Worm (Caenorhabditis elegans): Measurements from ENCODE around the gene F55B12.10.

F55B12.10 gene

DNA sequence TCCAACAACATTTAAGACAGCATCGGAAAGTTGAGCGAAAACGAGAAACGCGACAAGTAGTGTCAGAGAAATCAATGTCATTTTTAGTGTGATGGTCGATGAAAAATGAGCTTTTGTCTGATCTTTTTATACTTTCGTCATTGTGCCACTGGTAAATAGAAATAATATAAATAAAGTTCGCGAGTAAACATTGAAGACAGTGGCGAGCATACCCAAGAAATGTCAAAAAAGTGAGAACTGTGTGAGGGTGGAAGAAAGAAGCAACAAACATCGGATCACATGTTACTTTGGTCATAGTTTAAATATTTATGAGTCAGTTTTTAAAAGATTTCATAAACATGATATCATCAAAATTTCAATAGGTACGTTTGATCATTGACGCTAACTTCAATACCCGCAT lies 14.8 kb downstream of the F55B12.10 start, which contains the start of gene ttr-21:
Gene ttr-21 (minus strand): TSS at position 100 of the 400 bp plus-strand sequence.
- no peak for TF ChIP-seq nhr-232 (tag; optimal IDR thresholded peaks at IDR 0.05)
- TF ChIP-seq pat-9 (tag; optimal IDR thresholded peaks at IDR 0.05), result no peak
- no peak for TF ChIP-seq ets-4 (tag; optimal IDR thresholded peaks at IDR 0.05)
- no peak for TF ChIP-seq mec-3 (tag; optimal IDR thresholded peaks at IDR 0.05; ENCODE audit: borderline replicate concordance)
- TF ChIP-seq pqm-1 (tag; optimal IDR thresholded peaks at IDR 0.05), result no peak
- no peak for TF ChIP-seq ceh-30 (tag; optimal IDR thresholded peaks at IDR 0.05)
- TF ChIP-seq ceh-24 (tag; optimal IDR thresholded peaks at IDR 0.05), result no peak
- no peak for TF ChIP-seq sox-4 (tag; optimal IDR thresholded peaks at IDR 0.05)
- no peak for TF ChIP-seq K09A11.1 (tag; optimal IDR thresholded peaks at IDR 0.05; ENCODE audit: insufficient read depth)

DNA sequence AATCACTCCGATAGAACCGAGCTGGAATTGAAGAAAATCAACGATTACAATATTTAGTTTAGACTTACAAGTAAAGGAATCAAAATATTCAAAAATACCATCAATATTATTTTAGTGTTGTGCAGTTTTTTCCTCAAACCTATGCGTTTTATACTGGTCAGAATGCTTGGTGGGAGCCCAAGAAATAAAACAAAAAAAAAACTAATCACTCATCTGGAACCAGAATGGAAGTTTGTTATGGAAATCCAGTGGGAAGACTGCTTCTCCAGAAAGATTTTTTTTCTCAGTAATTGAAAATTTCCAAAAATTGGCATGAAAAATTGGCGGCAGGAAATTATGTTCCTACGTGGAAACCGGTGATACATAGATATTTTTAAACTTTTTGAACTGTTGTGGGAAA lies 16.8 kb downstream of the F55B12.10 start, which contains the start of gene srx-134:
Gene srx-134 (minus strand): TSS at position 101 of the 400 bp plus-strand sequence.
- TF ChIP-seq nhr-11 (tag; optimal IDR thresholded peaks at IDR 0.05) (no peak), lin-11 (tag; optimal IDR thresholded peaks at IDR 0.05) (no peak), ceh-6 (GFP tag; optimal IDR thresholded peaks at IDR 0.05) (no peak), npax-4 (tag; optimal IDR thresholded peaks at IDR 0.05) (no peak), tbx-7 (tag; optimal IDR thresholded peaks at IDR 0.05) (no peak), unc-42 (tag; optimal IDR thresholded peaks at IDR 0.05) (no peak), ceh-22 (tag; optimal IDR thresholded peaks at IDR 0.05) (no peak), ama-1 (optimal IDR thresholded peaks at IDR 0.05) (no peak), elt-2 (tag; optimal IDR thresholded peaks at IDR 0.05) (no peak), ceh-2 (tag; optimal IDR thresholded peaks at IDR 0.05) (no peak), fkh-6 (tag; optimal IDR thresholded peaks at IDR 0.05) (no peak), hlh-15 (tag; optimal IDR thresholded peaks at IDR 0.05) (no peak), ttx-3 (tag; optimal IDR thresholded peaks at IDR 0.05) (no peak), zip-5 (tag; optimal IDR thresholded peaks at IDR 0.05) (no peak), pros-1 (tag; optimal IDR thresholded peaks at IDR 0.05) (no peak), odd-2 (tag; optimal IDR thresholded peaks at IDR 0.05) (no peak), K09A11.1 (tag; optimal IDR thresholded peaks at IDR 0.05; ENCODE audit: insufficient read depth) (no peak), pag-3 (tag; optimal IDR thresholded peaks at IDR 0.05; ENCODE audit: borderline replicate concordance) (no peak), sdc-2 (tag; optimal IDR thresholded peaks at IDR 0.05) (no peak)

DNA sequence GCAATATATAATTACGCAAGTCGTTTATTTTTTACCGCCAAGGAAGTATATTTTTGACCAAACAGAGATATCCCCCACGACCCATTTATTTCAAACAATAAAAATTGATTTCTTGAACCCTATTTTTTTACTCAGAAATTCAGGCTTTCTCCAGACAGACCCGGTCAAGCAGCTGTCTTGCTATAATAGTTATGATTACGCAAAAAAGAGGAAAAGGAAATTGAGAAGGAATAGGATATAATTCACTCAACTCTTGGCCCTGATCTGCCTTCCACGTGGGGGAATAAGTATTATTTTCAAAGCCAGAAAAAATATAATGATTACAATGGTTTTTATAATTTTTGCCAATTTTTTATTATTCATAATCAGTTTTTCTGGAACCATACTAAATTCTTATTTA lies 17.6 kb downstream of the F55B12.10 start, which contains the start of gene srx-136:
Gene srx-136 (plus strand): TSS at position 301 of the 400 bp plus-strand sequence.
- TF ChIP-seq ceh-14 (tag; optimal IDR thresholded peaks at IDR 0.05) (no peak), sdc-2 (tag; optimal IDR thresholded peaks at IDR 0.05) (no peak), madf-2 (tag; optimal IDR thresholded peaks at IDR 0.05) (no peak), rnt-1 (tag; optimal IDR thresholded peaks at IDR 0.05) (no peak), elt-4 (tag; optimal IDR thresholded peaks at IDR 0.05) (no peak), fkh-10 (GFP tag; optimal IDR thresholded peaks at IDR 0.05) (no peak), nhr-11 (tag; optimal IDR thresholded peaks at IDR 0.05) (no peak), ceh-22 (tag; optimal IDR thresholded peaks at IDR 0.05) (no peak), nfya-1 (tag; optimal IDR thresholded peaks at IDR 0.05) (no peak), ahr-1 (tag; optimal IDR thresholded peaks at IDR 0.05) (no peak), T23F11.4 (GFP tag; optimal IDR thresholded peaks at IDR 0.05) (no peak), pat-9 (tag; optimal IDR thresholded peaks at IDR 0.05) (no peak), pha-2 (tag; optimal IDR thresholded peaks at IDR 0.05) (no peak), ceh-34 (tag; optimal IDR thresholded peaks at IDR 0.05) (no peak), pqm-1 (tag; optimal IDR thresholded peaks at IDR 0.05) (no peak), ttx-3 (tag; optimal IDR thresholded peaks at IDR 0.05) (no peak), pha-4 (tag; optimal IDR thresholded peaks at IDR 0.05) (no peak)

DNA sequence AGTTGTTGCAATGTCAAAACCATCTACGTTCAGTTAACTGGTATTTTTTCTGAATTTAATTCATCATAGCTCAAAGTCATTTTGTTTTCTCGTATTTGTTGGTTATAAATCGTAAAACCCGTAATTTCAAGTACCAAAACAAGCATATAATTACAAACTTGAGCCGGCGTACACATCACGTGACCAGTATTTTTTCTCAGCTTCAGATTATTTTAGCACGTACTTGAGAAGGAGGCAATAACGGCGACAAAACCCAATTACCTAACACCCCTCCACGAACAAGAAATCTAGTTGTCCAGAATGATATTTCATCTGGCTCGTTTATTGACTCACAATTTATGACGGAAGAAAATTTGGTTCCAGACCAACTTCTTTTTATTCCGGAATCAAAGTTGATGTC lies 19.4 kb downstream of the F55B12.10 start, which contains the start of gene srx-135:
Gene srx-135 (plus strand): TSS at position 301 of the 400 bp plus-strand sequence.
- TF ChIP-seq ceh-45 (GFP tag; IDR thresholded peaks at IDR 0.05), result no peak
- no peak for TF ChIP-seq unc-55 (GFP tag; optimal IDR thresholded peaks at IDR 0.05)
- no peak for TF ChIP-seq che-1 (tag; optimal IDR thresholded peaks at IDR 0.05)
- TF ChIP-seq pqm-1 (tag; optimal IDR thresholded peaks at IDR 0.05), result no peak
- no peak for TF ChIP-seq dmd-4 (tag; optimal IDR thresholded peaks at IDR 0.05; ENCODE audit: borderline replicate concordance)
- no peak for TF ChIP-seq ceh-9 (tag; optimal IDR thresholded peaks at IDR 0.05)
- no peak for TF ChIP-seq lin-11 (tag; optimal IDR thresholded peaks at IDR 0.05)
- no peak for TF ChIP-seq eyg-1 (tag; optimal IDR thresholded peaks at IDR 0.05)
- TF ChIP-seq nhr-11 (tag; optimal IDR thresholded peaks at IDR 0.05), result no peak
- TF ChIP-seq gmeb-2 (tag; optimal IDR thresholded peaks at IDR 0.05), result no peak
- TF ChIP-seq Y22D7AL.16 (tag; optimal IDR thresholded peaks at IDR 0.05), result no peak
- TF ChIP-seq pha-4 (tag; optimal IDR thresholded peaks at IDR 0.05), result no peak
- TF ChIP-seq fkh-6 (tag; optimal IDR thresholded peaks at IDR 0.05), result no peak
- TF ChIP-seq ceh-19 (GFP tag; optimal IDR thresholded peaks at IDR 0.05), result no peak
